Fruit fly (Drosophila melanogaster) whole organism, embryonic: ENCODE results near the gene CG31960.
A peak's percentile ranks its signal among the peaks of the same experiment; 100 is the strongest.

Experiments used
- Abd-B ChIP-seq: fragments of 200-800 bp; sonication (Bioruptor generic); optimal IDR thresholded peaks from 2 replicates; lab custom pipeline; 2018; ENCODE audit warnings: missing biosample characterization, mild to moderate bottlenecking, missing genetic modification characterization, moderate library complexity
- Asciz ChIP-seq: fragments of 200-800 bp; sonication (Bioruptor generic); optimal IDR thresholded peaks from 2 replicates; lab custom pipeline; 2017; ENCODE audit warnings: missing biosample characterization, mild to moderate bottlenecking, missing genetic modification characterization, missing genetic modification reagents
- CG10209 ChIP-seq: fragments of 200-800 bp; sonication (Bioruptor generic); optimal IDR thresholded peaks from 3 replicates; lab custom pipeline; 2017; ENCODE audit warnings: missing biosample characterization, mild to moderate bottlenecking, missing genetic modification characterization, missing genetic modification reagents
- CG12299 ChIP-seq: fragments of 200-800 bp; sonication (Bioruptor generic); optimal IDR thresholded peaks from 2 replicates; lab custom pipeline; 2018; ENCODE audit warnings: missing biosample characterization, mild to moderate bottlenecking, missing genetic modification characterization
- CG13296 ChIP-seq: fragments of 200-800 bp; sonication (Bioruptor generic); optimal IDR thresholded peaks from 3 replicates; lab custom pipeline; 2018; ENCODE audit warnings: missing biosample characterization, mild to moderate bottlenecking, missing genetic modification characterization
- CG13424 ChIP-seq: fragments of 200-800 bp; sonication (Bioruptor generic); optimal IDR thresholded peaks from 2 replicates; lab custom pipeline; 2019; ENCODE audit warnings: missing biosample characterization, mild to moderate bottlenecking, missing genetic modification characterization, moderate library complexity
- CG16815 ChIP-seq: fragments of 200-800 bp; sonication (Bioruptor generic); optimal IDR thresholded peaks from 3 replicates; lab custom pipeline; 2017; ENCODE audit warnings: missing biosample characterization, mild to moderate bottlenecking, missing genetic modification characterization
- CG17612 ChIP-seq: fragments of 200-800 bp; sonication (Bioruptor generic); IDR thresholded peaks from 2 replicates; pipeline ENCODE4 v1.3.6; 2022; ENCODE audit warnings: missing biosample characterization, missing genetic modification characterization
- CG17802 ChIP-seq: fragments of 200-800 bp; sonication (Bioruptor generic); optimal IDR thresholded peaks from 2 replicates; lab custom pipeline; 2018; ENCODE audit warnings: missing biosample characterization, mild to moderate bottlenecking, missing genetic modification characterization, moderate library complexity
- CG18619 ChIP-seq: fragments of 200-800 bp; sonication (Bioruptor generic); optimal IDR thresholded peaks from 3 replicates; lab custom pipeline; 2017; ENCODE audit warnings: missing biosample characterization, mild to moderate bottlenecking, missing genetic modification characterization
- CG2120 ChIP-seq: fragments of 200-800 bp; sonication (Bioruptor generic); optimal IDR thresholded peaks from 3 replicates; lab custom pipeline; 2016; ENCODE audit warnings: missing biosample characterization, missing genetic modification characterization
- CG3847 ChIP-seq: fragments of 200-800 bp; sonication (Bioruptor generic); IDR thresholded peaks from 2 replicates; pipeline ENCODE4 v1.3.6; 2022; ENCODE audit warnings: missing biosample characterization, missing genetic modification characterization
- CG6254 ChIP-seq: fragments of 200-800 bp; sonication (Bioruptor generic); optimal IDR thresholded peaks from 3 replicates; lab custom pipeline; 2017; ENCODE audit warnings: mild to moderate bottlenecking, missing biosample characterization, missing genetic modification reagents, missing genetic modification characterization
- CG8290 ChIP-seq, 3 experiments: fragments of 200-800 bp; sonication (Bioruptor generic); optimal IDR thresholded peaks; 2 replicates each; lab custom pipeline; 2016 to 2019; ENCODE audit warnings: missing biosample characterization in 3 of 3, missing genetic modification characterization in 3 of 3, mild to moderate bottlenecking in 2 of 3, moderate library complexity in 1 of 3
- CG9437 ChIP-seq: fragments of 200-800 bp; sonication (Bioruptor generic); optimal IDR thresholded peaks from 2 replicates; lab custom pipeline; 2018; ENCODE audit warnings: missing biosample characterization, mild to moderate bottlenecking, missing genetic modification characterization
- CG9932 ChIP-seq: fragments of 200-800 bp; sonication (Bioruptor generic); IDR thresholded peaks from 2 replicates; pipeline ENCODE4 v1.3.6; 2022; ENCODE audit warnings: missing biosample characterization, missing genetic modification characterization
- D ChIP-seq, 2 experiments: fragments of 200-800 bp in 1 of 2; fragments of >200 bp in 1 of 2; sonication (Bioruptor generic) in 1 of 2; optimal IDR thresholded peaks; 2 replicates in 1 of 2; 3 replicates in 1 of 2; lab custom pipeline; 2017; ENCODE audit warnings: mild to moderate bottlenecking in 1 of 2, missing biosample characterization in 1 of 2, missing genetic modification characterization in 1 of 2, missing genetic modification reagents in 1 of 2
- E2f2 ChIP-seq: fragments of 200-800 bp; sonication (Bioruptor generic); IDR thresholded peaks from 2 replicates; pipeline ENCODE4 v1.3.6; 2022; ENCODE audit warnings: missing biosample characterization, missing genetic modification characterization
- HHEX ChIP-seq: fragments of 200-800 bp; sonication (Bioruptor generic); optimal IDR thresholded peaks from 3 replicates; lab custom pipeline; 2017; ENCODE audit warnings: missing biosample characterization, mild to moderate bottlenecking, missing genetic modification characterization, missing genetic modification reagents
- HmgZ ChIP-seq: fragments of 200-800 bp; sonication (Bioruptor generic); optimal IDR thresholded peaks from 2 replicates; lab custom pipeline; 2018; ENCODE audit warnings: missing biosample characterization, mild to moderate bottlenecking, missing genetic modification characterization
- Hsf ChIP-seq: fragments of 200-800 bp; sonication (Bioruptor generic); optimal IDR thresholded peaks from 3 replicates; lab custom pipeline; 2016; ENCODE audit warnings: missing biosample characterization, missing genetic modification characterization
- Mrtf ChIP-seq: fragments of 200-800 bp; sonication (Bioruptor generic); IDR thresholded peaks from 3 replicates; pipeline ENCODE4 v1.3.6; 2022; ENCODE audit warnings: missing biosample characterization, missing genetic modification characterization
- Myb ChIP-seq: fragments of 200-800 bp; sonication (Bioruptor generic); optimal IDR thresholded peaks from 2 replicates; lab custom pipeline; 2016; ENCODE audit warnings: missing biosample characterization, missing genetic modification characterization
- Tbp ChIP-seq: fragments of >200 bp; optimal IDR thresholded peaks from 2 replicates; lab custom pipeline; 2018; ENCODE audit warnings: missing biosample characterization, missing genetic modification characterization
- Vsx1 ChIP-seq: fragments of 200-800 bp; sonication (Bioruptor generic); optimal IDR thresholded peaks from 2 replicates; lab custom pipeline; 2017; ENCODE audit warnings: missing biosample characterization, mild to moderate bottlenecking, missing genetic modification characterization, missing genetic modification reagents
- Xrp1 ChIP-seq: fragments of 200-800 bp; sonication (Bioruptor generic); IDR thresholded peaks from 2 replicates; pipeline ENCODE4 v1.3.6; 2022; ENCODE audit warnings: missing biosample characterization, missing genetic modification characterization
- ac ChIP-seq: fragments of 200-800 bp; sonication (Bioruptor generic); optimal IDR thresholded peaks from 3 replicates; lab custom pipeline; 2017; ENCODE audit warnings: missing biosample characterization, mild to moderate bottlenecking, missing genetic modification characterization
- bigmax ChIP-seq: fragments of 200-800 bp; sonication (Bioruptor generic); optimal IDR thresholded peaks from 2 replicates; lab custom pipeline; 2018; ENCODE audit warnings: missing biosample characterization, mild to moderate bottlenecking, missing genetic modification characterization
- bsh ChIP-seq, 2 experiments: fragments of 200-800 bp; sonication (Bioruptor generic); optimal IDR thresholded peaks; 2 replicates each; lab custom pipeline; 2017 to 2018; ENCODE audit warnings: mild to moderate bottlenecking in 2 of 2, missing biosample characterization in 2 of 2, missing genetic modification characterization in 2 of 2, moderate library complexity in 1 of 2
- crc ChIP-seq: fragments of 200-800 bp; sonication (Bioruptor generic); optimal IDR thresholded peaks from 2 replicates; lab custom pipeline; 2016; ENCODE audit warnings: missing biosample characterization, missing genetic modification characterization
- dimm ChIP-seq: fragments of 200-800 bp; sonication (Bioruptor generic); IDR thresholded peaks from 2 replicates; pipeline ENCODE4 v1.3.6; 2022; ENCODE audit warnings: missing biosample characterization, missing genetic modification characterization
- dmrt99B ChIP-seq: fragments of 200-800 bp; sonication (Bioruptor generic); optimal IDR thresholded peaks from 2 replicates; lab custom pipeline; 2018; ENCODE audit warnings: missing biosample characterization, mild to moderate bottlenecking, missing genetic modification characterization, moderate library complexity
- en ChIP-seq: fragments of 200-800 bp; sonication (Bioruptor generic); optimal IDR thresholded peaks from 2 replicates; lab custom pipeline; 2016; ENCODE audit warnings: missing biosample characterization, missing genetic modification characterization
- ewg ChIP-seq: fragments of 200-800 bp; sonication (Bioruptor generic); optimal IDR thresholded peaks from 3 replicates; lab custom pipeline; 2017; ENCODE audit warnings: mild to moderate bottlenecking, missing biosample characterization, missing genetic modification reagents, missing genetic modification characterization
- fd64A ChIP-seq: fragments of 200-800 bp; sonication (Bioruptor generic); optimal IDR thresholded peaks from 3 replicates; lab custom pipeline; 2018; ENCODE audit warnings: missing biosample characterization, mild to moderate bottlenecking, missing genetic modification characterization
- ftz-f1 ChIP-seq: fragments of 200-800 bp; sonication (Bioruptor generic); optimal IDR thresholded peaks from 2 replicates; lab custom pipeline; 2016; ENCODE audit warnings: missing biosample characterization, missing genetic modification characterization
- grn ChIP-seq: fragments of 200-800 bp; sonication (Bioruptor generic); optimal IDR thresholded peaks from 3 replicates; lab custom pipeline; 2017; ENCODE audit warnings: missing biosample characterization, missing genetic modification characterization
- gsb ChIP-seq: fragments of 200-800 bp; sonication (Bioruptor generic); IDR thresholded peaks from 2 replicates; pipeline ENCODE4 v1.3.6; 2022; ENCODE audit warnings: missing biosample characterization, missing genetic modification characterization
- h ChIP-seq: fragments of >200 bp; optimal IDR thresholded peaks from 2 replicates; lab custom pipeline; 2017
- ham ChIP-seq: fragments of 200-800 bp; sonication (Bioruptor generic); IDR thresholded peaks from 2 replicates; pipeline ENCODE4 v1.3.6; 2022; ENCODE audit warnings: missing biosample characterization, missing genetic modification characterization
- hth ChIP-seq: fragments of >200 bp; optimal IDR thresholded peaks from 2 replicates; lab custom pipeline; 2017; ENCODE audit warnings: inconsistent platforms
- jumu ChIP-seq: fragments of 200-800 bp; sonication (Bioruptor generic); optimal IDR thresholded peaks from 3 replicates; lab custom pipeline; 2016; ENCODE audit warnings: missing biosample characterization, missing genetic modification characterization
- lab ChIP-seq: fragments of 200-800 bp; sonication (Bioruptor generic); optimal IDR thresholded peaks from 3 replicates; lab custom pipeline; 2017; ENCODE audit warnings: missing biosample characterization, missing genetic modification characterization, mild to moderate bottlenecking, moderate library complexity, missing genetic modification reagents
- peb ChIP-seq: fragments of 200-800 bp; sonication (Bioruptor generic); IDR thresholded peaks from 2 replicates; pipeline ENCODE4 v1.3.6; 2022; ENCODE audit warnings: missing biosample characterization, missing genetic modification characterization
- prd ChIP-seq, 3 experiments: fragments of >200 bp in 2 of 3; fragments of 200-800 bp in 1 of 3; sonication (Bioruptor generic) in 1 of 3; optimal IDR thresholded peaks in 2 of 3; IDR thresholded peaks in 1 of 3; 2 replicates in 2 of 3; 3 replicates in 1 of 3; pipeline versions ENCODE4 v1.3.6 to Lab custom; 2017 to 2022; ENCODE audit warnings: missing biosample characterization in 1 of 3, missing genetic modification characterization in 1 of 3
- rib ChIP-seq: fragments of 200-800 bp; sonication (Bioruptor generic); IDR thresholded peaks from 2 replicates; pipeline ENCODE4 v1.3.6; 2022; ENCODE audit warnings: missing biosample characterization, missing genetic modification characterization
- ssp ChIP-seq: fragments of 200-800 bp; sonication (Bioruptor generic); IDR thresholded peaks from 2 replicates; pipeline ENCODE4 v1.3.6; 2022; ENCODE audit warnings: missing biosample characterization, missing genetic modification characterization
- toy ChIP-seq: fragments of 200-800 bp; sonication (Bioruptor generic); IDR thresholded peaks from 2 replicates; pipeline ENCODE4 v1.3.6; 2022; ENCODE audit warnings: missing biosample characterization, missing genetic modification characterization
- trem ChIP-seq: fragments of 200-800 bp; optimal IDR thresholded peaks from 3 replicates; lab custom pipeline; 2019; ENCODE audit warnings: missing biosample characterization, mild to moderate bottlenecking, missing genetic modification characterization, moderate library complexity
- zfh1 ChIP-seq: fragments of 200-800 bp; sonication (Bioruptor generic); IDR thresholded peaks from 3 replicates; pipeline ENCODE4 v1.3.6; 2022; ENCODE audit warnings: missing biosample characterization, missing genetic modification characterization

The CG31960 gene

DNA sequence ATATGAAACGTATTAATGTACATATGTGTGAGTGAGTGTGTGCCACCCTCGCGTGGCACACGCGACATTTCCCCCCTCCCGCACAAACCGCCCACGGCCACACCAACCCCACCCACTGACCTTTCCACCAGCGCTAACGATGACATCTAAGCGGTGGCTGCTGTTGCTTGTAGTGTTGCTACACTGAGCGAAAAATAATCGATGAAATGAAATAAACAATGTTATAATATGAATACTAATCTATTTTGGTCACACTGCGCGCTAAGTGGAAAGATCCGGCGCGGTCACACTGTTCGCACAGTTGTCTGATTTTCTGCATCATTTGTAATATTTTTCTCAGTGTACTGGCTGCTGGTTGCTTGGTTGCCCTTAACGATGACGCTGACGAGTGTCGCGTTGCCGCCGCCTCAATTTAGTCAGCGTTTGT lies 47.5 kb downstream of the CG31960 start (continued):
- peak; percentile 96 for TF ChIP-seq ewg
- TF ChIP-seq jumu (GFP tag; lab: Kevin White, UChicago) = peak; percentile 97
- TF ChIP-seq prd (optimal IDR thresholded peaks at IDR 0.05; lab: Kevin White, UChicago) = no peak
- TF ChIP-seq prd (GFP tag; IDR thresholded peaks at IDR 0.05; lab: Robert Waterston, UW) = peak; percentile 98
- peak; percentile 94 for TF ChIP-seq Mrtf
- TF ChIP-seq gsb (GFP tag; lab: Robert Waterston, UW) = peak; percentile 77
- no peak for TF ChIP-seq D (optimal IDR thresholded peaks at IDR 0.05; lab: Kevin White, UChicago)
- TF ChIP-seq D (GFP tag; optimal IDR thresholded peaks at IDR 0.05; lab: Kevin White, UChicago) = peak; percentile 99
- peak; percentile 97 for TF ChIP-seq fd64A (GFP tag; lab: Kevin White, UChicago)
- TF ChIP-seq Tbp (GFP tag; lab: Kevin White, UChicago) = no peak
- TF ChIP-seq CG10209 (GFP tag; lab: Kevin White, UChicago) = peak; percentile 96
- TF ChIP-seq dimm (GFP tag; lab: Robert Waterston, UW) = peak; percentile 86
- TF ChIP-seq CG16815 (GFP tag; lab: Kevin White, UChicago) = peak; percentile 97
- TF ChIP-seq CG18619 = peak; percentile 92
- TF ChIP-seq ssp (GFP tag; lab: Robert Waterston, UW) = peak; percentile 90
- peak; percentile 76 for TF ChIP-seq CG2120 (GFP tag; lab: Kevin White, UChicago)
- peak; percentile 82 for TF ChIP-seq CG9437 (GFP tag; lab: Kevin White, UChicago)
- peak; percentile 94 for TF ChIP-seq Asciz
- TF ChIP-seq CG3847 (GFP tag; lab: Robert Waterston, UW) = peak; percentile 87
- TF ChIP-seq CG13296 (GFP tag; lab: Kevin White, UChicago) = peak; percentile 83
- TF ChIP-seq hth = no peak
- peak; percentile 95 for TF ChIP-seq CG13424
- peak; percentile 86 for TF ChIP-seq CG17612 (GFP tag; lab: Robert Waterston, UW)
- peak; percentile 99 for TF ChIP-seq Xrp1 (GFP tag; lab: Robert Waterston, UW)
- peak; percentile 98 for TF ChIP-seq dmrt99B (tag; lab: Kevin White, UChicago)
- peak; percentile 83 for TF ChIP-seq Myb (GFP tag; lab: Kevin White, UChicago)
- peak; percentile 91 for TF ChIP-seq CG17802
- peak; percentile 96 for TF ChIP-seq Hsf
- TF ChIP-seq CG6254 (GFP tag; lab: Kevin White, UChicago) = peak; percentile 96
- peak; percentile 24 for TF ChIP-seq ftz-f1
- TF ChIP-seq CG8290 (GFP tag; optimal IDR thresholded peaks at IDR 0.05; lab: Kevin White, UChicago) = peak; percentile 97
- peak; percentile 84 to 97 for TF ChIP-seq CG8290 (tag; optimal IDR thresholded peaks at IDR 0.05; lab: Kevin White, UChicago)
- TF ChIP-seq crc = peak; percentile 91
- TF ChIP-seq Vsx1 (GFP tag; lab: Kevin White, UChicago) = peak; percentile 91
- peak; percentile 99 for TF ChIP-seq zfh1 (GFP tag; lab: Robert Waterston, UW)
- TF ChIP-seq lab = peak; percentile 94
- TF ChIP-seq en (GFP tag; lab: Kevin White, UChicago) = peak; percentile 96
- TF ChIP-seq trem (tag; lab: Kevin White, UChicago) = peak; percentile 96
- TF ChIP-seq grn (GFP tag; lab: Kevin White, UChicago) = peak; percentile 81
- TF ChIP-seq bigmax (GFP tag; lab: Kevin White, UChicago) = peak; percentile 57
- TF ChIP-seq CG12299 (tag; lab: Kevin White, UChicago) = peak; percentile 91
- peak; percentile 96 for TF ChIP-seq Abd-B (GFP tag; lab: Kevin White, UChicago)
- peak; percentile 93 for TF ChIP-seq HHEX (GFP tag; lab: Kevin White, UChicago)
- peak; percentile 98 for TF ChIP-seq ac (GFP tag; lab: Kevin White, UChicago)
- TF ChIP-seq h (lab: Kevin White, UChicago) = no peak
- TF ChIP-seq toy (GFP tag; lab: Robert Waterston, UW) = peak; percentile 80
- peak in 1 of 2 experiments; percentile 99 for TF ChIP-seq bsh (GFP tag; optimal IDR thresholded peaks at IDR 0.05; lab: Kevin White, UChicago)
- TF ChIP-seq E2f2 (GFP tag; lab: Robert Waterston, UW) = peak; percentile 76
- TF ChIP-seq HmgZ (tag; lab: Kevin White, UChicago) = peak; percentile 92
- TF ChIP-seq rib (GFP tag; lab: Robert Waterston, UW) = peak; percentile 76
- peak; percentile 64 for TF ChIP-seq CG9932
- TF ChIP-seq peb = peak; percentile 96
- TF ChIP-seq ham (GFP tag; lab: Robert Waterston, UW) = 0 out of 2 replicates have a peak, but pooled peaks have one; percentile 28
